Fruit fly (Drosophila melanogaster): ENCODE measurements around the gene promL.

The promL gene

dm6 chr3L:3070274-3071204, 57.0 kb downstream of the promL start, which contains the start of the genes CG32486 and PAN3 (continued):
- peak; percentile 73 for TF ChIP-seq rib (GFP tag; IDR thresholded peaks at IDR 0.05)
- TF ChIP-seq CG14014 (GFP tag; IDR thresholded peaks at IDR 0.05), result no peak
- peak; percentile 92 for TF ChIP-seq Opbp (GFP tag; IDR thresholded peaks at IDR 0.05; ENCODE audit: partially characterized antibody)
- TF ChIP-seq Ets97D (GFP tag; optimal IDR thresholded peaks at IDR 0.05), result peak; percentile 91
- TF ChIP-seq pnt (GFP tag; optimal IDR thresholded peaks at IDR 0.05), result no peak
- TF ChIP-seq pho (GFP tag; optimal IDR thresholded peaks at IDR 0.05), result peak; percentile 20
- no peak for TF ChIP-seq CG5953 (GFP tag; IDR thresholded peaks at IDR 0.05)
- no peak for TF ChIP-seq D19B (GFP tag; optimal IDR thresholded peaks at IDR 0.05)
- TF ChIP-seq Bgb (GFP tag; IDR thresholded peaks at IDR 0.05; ENCODE audit: partially characterized antibody), result peak; percentile 90
- peak; percentile 85 for TF ChIP-seq sr (GFP tag; IDR thresholded peaks at IDR 0.05)
- TF ChIP-seq fru (optimal IDR thresholded peaks at IDR 0.05), result no peak
- no peak for TF ChIP-seq Aef1 (GFP tag; IDR thresholded peaks at IDR 0.05)
- no peak for TF ChIP-seq schlank (tag; optimal IDR thresholded peaks at IDR 0.05)
- TF ChIP-seq zfh1 (GFP tag; IDR thresholded peaks at IDR 0.05), result peak; percentile 55; the same call in 1 of the 3 replicates
- TF ChIP-seq Fer1 (GFP tag; optimal IDR thresholded peaks at IDR 0.05), result peak; percentile 77
- peak; percentile 44 for TF ChIP-seq Dip3 (GFP tag; optimal IDR thresholded peaks at IDR 0.05)
- peak; percentile 76 for TF ChIP-seq pita (GFP tag; optimal IDR thresholded peaks at IDR 0.05)
- TF ChIP-seq Hey (tag; optimal IDR thresholded peaks at IDR 0.05), result peak; percentile 47
- peak; percentile 82 for TF ChIP-seq gcm (GFP tag; optimal IDR thresholded peaks at IDR 0.05)
- peak; percentile 17; the same call in 1 of the 2 replicates for TF ChIP-seq CG6689 (GFP tag; IDR thresholded peaks at IDR 0.05)
- no peak for TF ChIP-seq CG31388 (GFP tag; optimal IDR thresholded peaks at IDR 0.05)
- TF ChIP-seq Hr51 (GFP tag; optimal IDR thresholded peaks at IDR 0.05), result peak in 1 of 2 experiments; percentile 3
- 0 out of 2 replicates have a peak, but pooled peaks have one; percentile 23 for TF ChIP-seq MBD-R2 (GFP tag; IDR thresholded peaks at IDR 0.05)
- TF ChIP-seq gro (GFP tag; optimal IDR thresholded peaks at IDR 0.05), result peak; percentile 86
- TF ChIP-seq dm (GFP tag; optimal IDR thresholded peaks at IDR 0.05), result peak; percentile 15
- TF ChIP-seq ken (GFP tag; IDR thresholded peaks at IDR 0.05), result peak; percentile 74
- TF ChIP-seq ase (GFP tag; IDR thresholded peaks at IDR 0.05), result no peak
- TF ChIP-seq CG9876 (GFP tag; optimal IDR thresholded peaks at IDR 0.05), result peak; percentile 26
- TF ChIP-seq fd102C (GFP tag; optimal IDR thresholded peaks at IDR 0.05), result peak; percentile 18
- TF ChIP-seq CG11247 (GFP tag; IDR thresholded peaks at IDR 0.05), result peak; percentile 41; the same call in 1 of the 2 replicates
- peak; percentile 97 for TF ChIP-seq pzg (GFP tag; optimal IDR thresholded peaks at IDR 0.05)
- TF ChIP-seq sens (GFP tag), result peak; percentile 82
- peak; percentile 80 for TF ChIP-seq CG10267 (tag; optimal IDR thresholded peaks at IDR 0.05)
- TF ChIP-seq sqz (GFP tag; optimal IDR thresholded peaks at IDR 0.05), result peak; percentile 64
- TF ChIP-seq wor (GFP tag; IDR thresholded peaks at IDR 0.05), result no peak
- no peak for TF ChIP-seq cato (GFP tag; optimal IDR thresholded peaks at IDR 0.05; ENCODE audit: borderline replicate concordance)
- TF ChIP-seq Bteb2 (GFP tag; optimal IDR thresholded peaks at IDR 0.05), result no peak
- peak; percentile 86 for TF ChIP-seq Scr (GFP tag; IDR thresholded peaks at IDR 0.05; ENCODE audit: partially characterized antibody)
- peak; percentile 62 for TF ChIP-seq CG3995 (GFP tag; optimal IDR thresholded peaks at IDR 0.05)
- TF ChIP-seq Oli (tag; optimal IDR thresholded peaks at IDR 0.05), result peak; percentile 9
- TF ChIP-seq nerfin-1 (tag; optimal IDR thresholded peaks at IDR 0.05), result peak; percentile 41
- TF ChIP-seq Ptx1 (GFP tag; IDR thresholded peaks at IDR 0.05), result no peak
- no peak for TF ChIP-seq sc (optimal IDR thresholded peaks at IDR 0.05)
- no peak for TF ChIP-seq sc (GFP tag; optimal IDR thresholded peaks at IDR 0.05)
- TF ChIP-seq az2 (GFP tag; optimal IDR thresholded peaks at IDR 0.05), result no peak
- TF ChIP-seq cad (GFP tag; optimal IDR thresholded peaks at IDR 0.05), result peak; percentile 40
- peak; percentile 62 for TF ChIP-seq CG17385 (GFP tag; optimal IDR thresholded peaks at IDR 0.05)
- peak; percentile 39; the same call in 1 of the 3 replicates for TF ChIP-seq otp (GFP tag; IDR thresholded peaks at IDR 0.05)
- no peak for TF ChIP-seq lmd (GFP tag; IDR thresholded peaks at IDR 0.05)
- TF ChIP-seq CG43689 (GFP tag; IDR thresholded peaks at IDR 0.05), result no peak
